Fruit fly (Drosophila melanogaster) whole organism, embryonic: Measurements from ENCODE around the gene Cpr62Bc.

Experiments
- CG10431 ChIP-seq: fragments of 200-800 bp; sonication (Bioruptor generic); optimal IDR thresholded peaks from 3 replicates; lab custom pipeline; 2018; ENCODE audit warnings: missing biosample characterization, mild to moderate bottlenecking, missing genetic modification characterization
- CG11696 ChIP-seq: fragments of 200-800 bp; sonication (Bioruptor generic); IDR thresholded peaks from 2 replicates; pipeline ENCODE4 v1.3.6; 2022; ENCODE audit warnings: missing biosample characterization, missing genetic modification characterization
- CG12155 ChIP-seq: fragments of 200-800 bp; sonication (Bioruptor generic); optimal IDR thresholded peaks from 3 replicates; lab custom pipeline; 2016; ENCODE audit warnings: missing biosample characterization, missing genetic modification characterization
- CG12391 ChIP-seq: fragments of 200-800 bp; sonication (Bioruptor generic); optimal IDR thresholded peaks from 3 replicates; lab custom pipeline; 2018; ENCODE audit warnings: missing biosample characterization, mild to moderate bottlenecking, missing genetic modification characterization, moderate library complexity
- CG12659 ChIP-seq: fragments of 200-800 bp; sonication (Bioruptor generic); optimal IDR thresholded peaks from 3 replicates; lab custom pipeline; 2017; ENCODE audit warnings: mild to moderate bottlenecking, missing biosample characterization, missing genetic modification reagents, missing genetic modification characterization
- CG14014 ChIP-seq: fragments of 200-800 bp; sonication (Bioruptor generic); IDR thresholded peaks from 2 replicates; pipeline ENCODE4 v1.3.6; 2022; ENCODE audit warnings: missing biosample characterization, missing genetic modification characterization
- CG1603 ChIP-seq: fragments of 200-800 bp; sonication (Bioruptor generic); optimal IDR thresholded peaks from 2 replicates; lab custom pipeline; 2019; ENCODE audit warnings: missing biosample characterization, mild to moderate bottlenecking, missing genetic modification characterization, moderate library complexity
- CG16815 ChIP-seq: fragments of 200-800 bp; sonication (Bioruptor generic); optimal IDR thresholded peaks from 3 replicates; lab custom pipeline; 2017; ENCODE audit warnings: missing biosample characterization, mild to moderate bottlenecking, missing genetic modification characterization
- CG17802 ChIP-seq: fragments of 200-800 bp; sonication (Bioruptor generic); optimal IDR thresholded peaks from 2 replicates; lab custom pipeline; 2018; ENCODE audit warnings: missing biosample characterization, mild to moderate bottlenecking, missing genetic modification characterization, moderate library complexity
- CG18476 ChIP-seq: fragments of 200-800 bp; sonication (Bioruptor generic); optimal IDR thresholded peaks from 2 replicates; lab custom pipeline; 2016; ENCODE audit warnings: missing biosample characterization, mild to moderate bottlenecking, missing genetic modification characterization
- CG2116 ChIP-seq: fragments of 200-800 bp; sonication (Bioruptor generic); optimal IDR thresholded peaks from 3 replicates; lab custom pipeline; 2018; ENCODE audit warnings: missing biosample characterization, mild to moderate bottlenecking, missing genetic modification characterization
- CG2120 ChIP-seq: fragments of 200-800 bp; sonication (Bioruptor generic); optimal IDR thresholded peaks from 3 replicates; lab custom pipeline; 2016; ENCODE audit warnings: missing biosample characterization, missing genetic modification characterization
- CG31441 ChIP-seq: fragments of 200-800 bp; sonication (Bioruptor generic); IDR thresholded peaks from 2 replicates; pipeline ENCODE4 v1.3.6; 2022; ENCODE audit warnings: missing biosample characterization, missing genetic modification characterization
- CG33213 ChIP-seq: fragments of 200-800 bp; sonication (Bioruptor generic); optimal IDR thresholded peaks from 3 replicates; lab custom pipeline; 2016; ENCODE audit warnings: missing biosample characterization, missing genetic modification characterization
- CG3838 ChIP-seq: fragments of 200-800 bp; sonication (Bioruptor generic); optimal IDR thresholded peaks from 3 replicates; lab custom pipeline; 2016; ENCODE audit warnings: missing biosample characterization, missing genetic modification characterization
- CG6683 ChIP-seq: fragments of 200-800 bp; sonication (Bioruptor generic); optimal IDR thresholded peaks from 2 replicates; lab custom pipeline; 2017; ENCODE audit warnings: missing biosample characterization, mild to moderate bottlenecking, missing genetic modification characterization, missing genetic modification reagents
- CG7786 ChIP-seq: fragments of 200-800 bp; sonication (Bioruptor generic); optimal IDR thresholded peaks from 2 replicates; lab custom pipeline; 2016; ENCODE audit warnings: missing biosample characterization, missing genetic modification characterization
- Chrac-16 ChIP-seq: fragments of 200-800 bp; sonication (Bioruptor generic); optimal IDR thresholded peaks from 3 replicates; lab custom pipeline; 2016; ENCODE audit warnings: missing biosample characterization, missing genetic modification characterization
- Dfd ChIP-seq, 2 experiments: fragments of >200 bp; optimal IDR thresholded peaks; 2 replicates each; lab custom pipeline; 2017; ENCODE audit warnings: missing biosample characterization in 2 of 2, missing genetic modification characterization in 2 of 2
- H2.0 ChIP-seq: fragments of 200-800 bp; sonication (Bioruptor generic); IDR thresholded peaks from 2 replicates; pipeline ENCODE4 v1.3.6; 2022; ENCODE audit warnings: missing biosample characterization, missing genetic modification characterization
- Hey ChIP-seq: fragments of 200-800 bp; sonication (Bioruptor generic); optimal IDR thresholded peaks from 3 replicates; lab custom pipeline; 2018; ENCODE audit warnings: missing biosample characterization, mild to moderate bottlenecking, missing genetic modification characterization
- MBD-R2 ChIP-seq: fragments of 200-800 bp; sonication (Bioruptor generic); IDR thresholded peaks from 2 replicates; pipeline ENCODE4 v1.3.6; 2022; ENCODE audit warnings: missing biosample characterization, missing genetic modification characterization
- MTF-1 ChIP-seq: fragments of 200-800 bp; sonication (Bioruptor generic); optimal IDR thresholded peaks from 2 replicates; lab custom pipeline; 2018; ENCODE audit warnings: missing biosample characterization, mild to moderate bottlenecking, missing genetic modification characterization, borderline replicate concordance
- Myb ChIP-seq: fragments of 200-800 bp; sonication (Bioruptor generic); optimal IDR thresholded peaks from 2 replicates; lab custom pipeline; 2016; ENCODE audit warnings: missing biosample characterization, missing genetic modification characterization
- NC2α ChIP-seq: fragments of 200-800 bp; sonication (Bioruptor generic); optimal IDR thresholded peaks from 2 replicates; lab custom pipeline; 2016; ENCODE audit warnings: missing biosample characterization, missing genetic modification characterization
- Neu2 ChIP-seq: fragments of 200-800 bp; sonication (Bioruptor generic); optimal IDR thresholded peaks from 3 replicates; lab custom pipeline; 2016; ENCODE audit warnings: missing biosample characterization, missing genetic modification characterization, borderline replicate concordance
- PHDP ChIP-seq: fragments of 200-800 bp; sonication (Bioruptor generic); optimal IDR thresholded peaks from 3 replicates; lab custom pipeline; 2018; ENCODE audit warnings: missing biosample characterization, mild to moderate bottlenecking, missing genetic modification characterization, moderate library complexity
- Sox102F ChIP-seq: fragments of 200-800 bp; sonication (Bioruptor generic); optimal IDR thresholded peaks from 2 replicates; lab custom pipeline; 2018; ENCODE audit warnings: missing biosample characterization, mild to moderate bottlenecking, missing genetic modification characterization, moderate library complexity
- Trl ChIP-seq, 3 experiments: fragments of >200 bp in 2 of 3; fragments of 200-800 bp in 1 of 3; sonication (Bioruptor generic) in 1 of 3; optimal IDR thresholded peaks; 2 replicates in 1 of 3; 3 replicates in 2 of 3; lab custom pipeline; 2016 to 2017; ENCODE audit warnings: missing biosample characterization in 1 of 3, missing genetic modification characterization in 1 of 3
- Xrp1 ChIP-seq: fragments of 200-800 bp; sonication (Bioruptor generic); IDR thresholded peaks from 2 replicates; pipeline ENCODE4 v1.3.6; 2022; ENCODE audit warnings: missing biosample characterization, missing genetic modification characterization
- YL-1 ChIP-seq: fragments of 200-800 bp; sonication (Bioruptor generic); optimal IDR thresholded peaks from 3 replicates; lab custom pipeline; 2017; ENCODE audit warnings: missing biosample characterization, mild to moderate bottlenecking, missing genetic modification characterization
- ac ChIP-seq: fragments of 200-800 bp; sonication (Bioruptor generic); optimal IDR thresholded peaks from 3 replicates; lab custom pipeline; 2017; ENCODE audit warnings: missing biosample characterization, mild to moderate bottlenecking, missing genetic modification characterization
- amos ChIP-seq: fragments of 200-800 bp; sonication (Bioruptor generic); IDR thresholded peaks from 2 replicates; pipeline ENCODE4 v1.3.6; 2022; ENCODE audit warnings: missing biosample characterization, missing genetic modification characterization; ENCODE audit not compliant: partially characterized antibody
- dimm ChIP-seq: fragments of 200-800 bp; sonication (Bioruptor generic); IDR thresholded peaks from 2 replicates; pipeline ENCODE4 v1.3.6; 2022; ENCODE audit warnings: missing biosample characterization, missing genetic modification characterization
- fd3F ChIP-seq: fragments of 200-800 bp; sonication (Bioruptor generic); optimal IDR thresholded peaks from 2 replicates; lab custom pipeline; 2018; ENCODE audit warnings: missing biosample characterization, mild to moderate bottlenecking, missing genetic modification characterization, moderate library complexity
- gcm ChIP-seq: fragments of 200-800 bp; sonication (Bioruptor generic); optimal IDR thresholded peaks from 2 replicates; lab custom pipeline; 2019; ENCODE audit warnings: missing biosample characterization, mild to moderate bottlenecking, missing genetic modification characterization, moderate library complexity
- gsb ChIP-seq: fragments of 200-800 bp; sonication (Bioruptor generic); IDR thresholded peaks from 2 replicates; pipeline ENCODE4 v1.3.6; 2022; ENCODE audit warnings: missing biosample characterization, missing genetic modification characterization
- h ChIP-seq: fragments of >200 bp; optimal IDR thresholded peaks from 2 replicates; lab custom pipeline; 2017
- hbn ChIP-seq: fragments of 200-800 bp; sonication (Bioruptor generic); IDR thresholded peaks from 2 replicates; pipeline ENCODE4 v1.3.6; 2022; ENCODE audit warnings: missing biosample characterization, missing genetic modification characterization; ENCODE audit not compliant: partially characterized antibody
- row ChIP-seq: fragments of 200-800 bp; sonication (Bioruptor generic); IDR thresholded peaks from 3 replicates; pipeline ENCODE4 v1.3.6; 2022; ENCODE audit warnings: missing biosample characterization, missing genetic modification characterization
- salm ChIP-seq: fragments of 200-800 bp; sonication (Bioruptor generic); optimal IDR thresholded peaks from 2 replicates; lab custom pipeline; 2018; ENCODE audit warnings: missing biosample characterization, mild to moderate bottlenecking, missing genetic modification characterization
- sc ChIP-seq, 3 experiments: fragments of >200 bp in 2 of 3; fragments of 200-800 bp in 1 of 3; sonication (Bioruptor generic) in 1 of 3; optimal IDR thresholded peaks; 2 replicates in 2 of 3; 3 replicates in 1 of 3; lab custom pipeline; 2017; ENCODE audit warnings: mild to moderate bottlenecking in 1 of 3, missing biosample characterization in 1 of 3, missing genetic modification characterization in 1 of 3, missing genetic modification reagents in 1 of 3
- slbo ChIP-seq: fragments of 200-800 bp; sonication (Bioruptor generic); IDR thresholded peaks from 2 replicates; pipeline ENCODE4 v1.3.6; 2022; ENCODE audit warnings: missing biosample characterization, missing genetic modification characterization
- tll ChIP-seq, 2 experiments: fragments of 200-800 bp in 1 of 2; fragments of >200 bp in 1 of 2; sonication (Bioruptor generic) in 1 of 2; optimal IDR thresholded peaks; 2 replicates each; lab custom pipeline; 2017 to 2019; ENCODE audit warnings: missing biosample characterization in 2 of 2, missing genetic modification characterization in 2 of 2, mild to moderate bottlenecking in 1 of 2, moderate library complexity in 1 of 2
- trh ChIP-seq: fragments of 200-800 bp; sonication (Bioruptor generic); optimal IDR thresholded peaks from 2 replicates; lab custom pipeline; 2016; ENCODE audit warnings: missing biosample characterization, missing genetic modification characterization
- wdn ChIP-seq: fragments of 200-800 bp; sonication (Bioruptor generic); IDR thresholded peaks from 2 replicates; pipeline ENCODE4 v1.3.6; 2022; ENCODE audit warnings: missing biosample characterization, missing genetic modification characterization
- zen ChIP-seq: fragments of 200-800 bp; sonication (Bioruptor generic); optimal IDR thresholded peaks from 3 replicates; lab custom pipeline; 2018; ENCODE audit warnings: missing biosample characterization, mild to moderate bottlenecking, missing genetic modification characterization, moderate library complexity
- zf30C ChIP-seq: fragments of 200-800 bp; sonication (Bioruptor generic); optimal IDR thresholded peaks from 3 replicates; lab custom pipeline; 2018; ENCODE audit warnings: missing biosample characterization, mild to moderate bottlenecking, missing genetic modification characterization
- zfh2 ChIP-seq: fragments of 200-800 bp; sonication (Bioruptor generic); optimal IDR thresholded peaks from 2 replicates; lab custom pipeline; 2016; ENCODE audit warnings: missing biosample characterization, missing genetic modification characterization

Cpr62Bc gene

dm6 chr3L:1876215-1876625, 34.3 kb upstream of the Cpr62Bc start, which contains the start of gene dre4 (continued):
- TF ChIP-seq YL-1 (GFP tag; lab: Kevin White, UChicago) (peak; percentile 68), CG10431 (GFP tag; lab: Kevin White, UChicago) (no peak), dimm (peak; percentile 18; the same call in 1 of the 2 replicates), MBD-R2 (GFP tag; lab: Robert Waterston, UW) (peak; percentile 95), CG17802 (peak; percentile 42), CG12659 (GFP tag; lab: Kevin White, UChicago) (peak; percentile 86), MTF-1 (peak; percentile 23), PHDP (peak; percentile 80), gsb (peak; percentile 28; the same call in 1 of the 2 replicates), CG33213 (peak; percentile 88), sc (optimal IDR thresholded peaks at IDR 0.05; lab: Kevin White, UChicago) (no peak), sc (GFP tag; optimal IDR thresholded peaks at IDR 0.05; lab: Kevin White, UChicago) (peak; percentile 12), Neu2 (GFP tag; lab: Kevin White, UChicago) (no peak), NC2α (GFP tag; lab: Kevin White, UChicago) (peak; percentile 33), tll (GFP tag; optimal IDR thresholded peaks at IDR 0.05; lab: Kevin White, UChicago) (no peak), Hey (tag; lab: Kevin White, UChicago) (no peak), CG2120 (GFP tag; lab: Kevin White, UChicago) (peak; percentile 86), zf30C (GFP tag; lab: Kevin White, UChicago) (peak; percentile 95), fd3F (GFP tag; lab: Kevin White, UChicago) (peak; percentile 34), row (GFP tag; lab: Robert Waterston, UW) (peak; percentile 70), Dfd (GFP tag; optimal IDR thresholded peaks at IDR 0.05; lab: Kevin White, UChicago) (no peak), Myb (peak; percentile 73), CG12155 (GFP tag; lab: Kevin White, UChicago) (peak; percentile 68), CG7786 (GFP tag; lab: Kevin White, UChicago) (peak; percentile 67), wdn (GFP tag; lab: Robert Waterston, UW) (0 out of 2 replicates have a peak, but pooled peaks have one; percentile 33), zfh2 (GFP tag; lab: Kevin White, UChicago) (peak; percentile 65), Xrp1 (GFP tag; lab: Robert Waterston, UW) (peak; percentile 80), H2.0 (GFP tag; lab: Robert Waterston, UW) (peak; percentile 75), CG6683 (GFP tag; lab: Kevin White, UChicago) (peak; percentile 34), CG11696 (GFP tag; lab: Robert Waterston, UW) (peak; percentile 28; the same call in 1 of the 2 replicates), Chrac-16 (peak; percentile 70), ac (no peak), CG2116 (peak; percentile 50), zen (tag; lab: Kevin White, UChicago) (peak; percentile 55), salm (tag; lab: Kevin White, UChicago) (peak; percentile 45), Trl (optimal IDR thresholded peaks at IDR 0.05; lab: Kevin White, UChicago) (no peak), Trl (GFP tag; optimal IDR thresholded peaks at IDR 0.05; lab: Kevin White, UChicago) (peak; percentile 61), slbo (GFP tag; lab: Robert Waterston, UW) (peak; percentile 87), CG31441 (GFP tag; lab: Robert Waterston, UW) (peak; percentile 70), CG16815 (GFP tag; lab: Kevin White, UChicago) (peak; percentile 10), CG1603 (tag; lab: Kevin White, UChicago) (peak; percentile 83), CG3838 (GFP tag; lab: Kevin White, UChicago) (peak; percentile 20), CG14014 (GFP tag; lab: Robert Waterston, UW) (peak; percentile 81), hbn (GFP tag; lab: Robert Waterston, UW) (peak; percentile 47; the same call in 1 of the 2 replicates), h (no peak), Sox102F (GFP tag; lab: Kevin White, UChicago) (peak; percentile 66), amos (GFP tag; lab: Robert Waterston, UW) (peak; percentile 62), gcm (GFP tag; lab: Kevin White, UChicago) (peak; percentile 66), trh (GFP tag; lab: Kevin White, UChicago) (no peak), CG12391 (tag; lab: Kevin White, UChicago) (peak; percentile 79), CG18476 (peak; percentile 61)
